Fruit fly (Drosophila melanogaster): ENCODE results near the gene CG7044.
A peak's percentile ranks its signal among the peaks of the same experiment; 100 is the strongest.

The CG7044 gene

DNA sequence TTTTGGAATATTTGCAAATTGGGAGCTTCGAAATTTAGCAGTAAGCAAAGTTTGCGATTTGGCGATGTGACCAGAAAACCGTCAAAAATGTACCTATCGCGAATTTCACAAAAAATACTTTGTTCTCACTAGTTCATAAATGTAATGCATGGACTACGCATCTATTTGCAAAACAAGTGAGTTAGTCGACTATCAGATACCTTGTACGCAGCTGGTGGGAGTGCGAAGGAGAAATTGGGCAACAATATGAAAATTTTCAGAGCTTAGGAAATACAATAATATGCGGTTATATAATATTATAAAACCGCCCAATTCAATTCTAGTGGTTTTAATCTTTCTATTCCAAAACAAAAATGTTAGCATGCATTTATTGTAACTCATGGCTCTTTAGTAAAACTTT lies 17.3 kb upstream of the CG7044 start, which contains the start of gene Bdbt (continued):
- TF ChIP-seq cato (GFP tag; optimal IDR thresholded peaks at IDR 0.05; ENCODE audit: borderline replicate concordance), result no peak
- no peak for TF ChIP-seq NC2α (GFP tag; optimal IDR thresholded peaks at IDR 0.05)
- TF ChIP-seq CG8290 (GFP tag; optimal IDR thresholded peaks at IDR 0.05), result no peak
- no peak for TF ChIP-seq CG8290 (tag; optimal IDR thresholded peaks at IDR 0.05)
- TF ChIP-seq MBD-R2 (GFP tag; IDR thresholded peaks at IDR 0.05), result peak; percentile 82
- no peak for TF ChIP-seq CG18011 (GFP tag; optimal IDR thresholded peaks at IDR 0.05)
- TF ChIP-seq CG17568 (GFP tag; optimal IDR thresholded peaks at IDR 0.05), result no peak
- TF ChIP-seq Taf1 (GFP tag; IDR thresholded peaks at IDR 0.05), result no peak
- no peak for TF ChIP-seq CG10462 (GFP tag; optimal IDR thresholded peaks at IDR 0.05)
- peak; percentile 16 for TF ChIP-seq CG17186 (GFP tag; optimal IDR thresholded peaks at IDR 0.05)
- no peak for TF ChIP-seq tin (GFP tag; optimal IDR thresholded peaks at IDR 0.05)
- no peak for TF ChIP-seq cg (GFP tag; optimal IDR thresholded peaks at IDR 0.05)
- no peak for TF ChIP-seq vvl (GFP tag; IDR thresholded peaks at IDR 0.05)
- no peak for TF ChIP-seq D19A (tag; optimal IDR thresholded peaks at IDR 0.05)
- no peak for TF ChIP-seq klu (GFP tag; IDR thresholded peaks at IDR 0.05)
- TF ChIP-seq gfzf (GFP tag; optimal IDR thresholded peaks at IDR 0.05), result peak; percentile 81
- no peak for TF ChIP-seq CG10565 (GFP tag; optimal IDR thresholded peaks at IDR 0.05)
- TF ChIP-seq tup (GFP tag; optimal IDR thresholded peaks at IDR 0.05), result no peak
- peak; percentile 31 for TF ChIP-seq CG1602 (GFP tag; optimal IDR thresholded peaks at IDR 0.05)
- TF ChIP-seq HmgZ (tag; optimal IDR thresholded peaks at IDR 0.05), result peak; percentile 73
- TF ChIP-seq CG2120 (GFP tag; optimal IDR thresholded peaks at IDR 0.05), result peak; percentile 69
- TF ChIP-seq Hr78 (GFP tag; optimal IDR thresholded peaks at IDR 0.05), result no peak
- TF ChIP-seq CG12155 (GFP tag; optimal IDR thresholded peaks at IDR 0.05), result peak; percentile 21
- no peak for TF ChIP-seq CG1529 (GFP tag; optimal IDR thresholded peaks at IDR 0.05)
- no peak for TF ChIP-seq CG14965 (GFP tag; optimal IDR thresholded peaks at IDR 0.05; ENCODE audit: borderline replicate concordance)
- no peak for TF ChIP-seq CG7987 (GFP tag; optimal IDR thresholded peaks at IDR 0.05)
- no peak for TF ChIP-seq usp (GFP tag; optimal IDR thresholded peaks at IDR 0.05)
- TF ChIP-seq dimm (GFP tag; IDR thresholded peaks at IDR 0.05), result no peak
- TF ChIP-seq CTCF (GFP tag; optimal IDR thresholded peaks at IDR 0.05), result no peak
- no peak for TF ChIP-seq Oaz (GFP tag; IDR thresholded peaks at IDR 0.05)
- TF ChIP-seq Fer1 (GFP tag; optimal IDR thresholded peaks at IDR 0.05), result no peak
- TF ChIP-seq Ptx1 (GFP tag; IDR thresholded peaks at IDR 0.05), result no peak
- no peak for TF ChIP-seq toy (GFP tag; IDR thresholded peaks at IDR 0.05)
- no peak for TF ChIP-seq en (GFP tag; optimal IDR thresholded peaks at IDR 0.05)
- TF ChIP-seq ATbp (GFP tag; optimal IDR thresholded peaks at IDR 0.05), result no peak
- TF ChIP-seq CG12236 (GFP tag; optimal IDR thresholded peaks at IDR 0.05), result no peak
- no peak for TF ChIP-seq CG32767 (GFP tag; IDR thresholded peaks at IDR 0.05)
- peak; percentile 40 for TF ChIP-seq Elba2 (GFP tag; optimal IDR thresholded peaks at IDR 0.05)
- TF ChIP-seq CG6683 (GFP tag; optimal IDR thresholded peaks at IDR 0.05), result no peak
- TF ChIP-seq abd-A (tag; optimal IDR thresholded peaks at IDR 0.05), result no peak
- TF ChIP-seq peb (GFP tag; IDR thresholded peaks at IDR 0.05), result no peak
- no peak for TF ChIP-seq Doc3 (GFP tag; IDR thresholded peaks at IDR 0.05; ENCODE audit: partially characterized antibody)
- TF ChIP-seq CG7372 (GFP tag; IDR thresholded peaks at IDR 0.05), result no peak
- TF ChIP-seq CG15269 (tag; optimal IDR thresholded peaks at IDR 0.05), result no peak
- TF ChIP-seq nau (GFP tag; optimal IDR thresholded peaks at IDR 0.05), result no peak
- TF ChIP-seq CG34422 (GFP tag; IDR thresholded peaks at IDR 0.05), result peak; percentile 52; the same call in 1 of the 3 replicates
- TF ChIP-seq Dek (tag; optimal IDR thresholded peaks at IDR 0.05), result no peak
- TF ChIP-seq vfl (GFP tag; optimal IDR thresholded peaks at IDR 0.05), result no peak
- peak; percentile 40; the same call in 2 of the 3 replicates for TF ChIP-seq Aef1 (GFP tag; IDR thresholded peaks at IDR 0.05)
- no peak for TF ChIP-seq CG13775 (GFP tag; optimal IDR thresholded peaks at IDR 0.05)
- no peak for TF ChIP-seq CG16779 (GFP tag; IDR thresholded peaks at IDR 0.05)
- no peak for TF ChIP-seq CG5245 (GFP tag; optimal IDR thresholded peaks at IDR 0.05)
- no peak for TF ChIP-seq CG3726 (GFP tag; IDR thresholded peaks at IDR 0.05)
